Worm (Caenorhabditis elegans) whole organism, L3 larva: ENCODE measurements around the gene ifa-3.

Source experiments
- ceh-16 ChIP-seq: sonication (generic microtip); optimal IDR thresholded peaks from 2 replicates; lab custom pipeline; 2017; ENCODE audit warnings: missing biosample characterization, missing genetic modification characterization
- nhr-76 ChIP-seq: fragments of 150-350 bp; sonication (generic microtip); optimal IDR thresholded peaks from 5 replicates; lab custom pipeline; 2014; ENCODE audit warnings: missing biosample characterization, missing genetic modification characterization
- pha-4 ChIP-seq: fragments of 150-350 bp; optimal IDR thresholded peaks from 2 replicates; lab custom pipeline; 2014; ENCODE audit warnings: missing biosample characterization, missing genetic modification reagents, missing genetic modification characterization

- no peak for TF ChIP-seq pha-4 (tag; lab: Kevin White, UChicago)
- TF ChIP-seq ceh-16 (tag; lab: Kevin White, UChicago): no peak
- no peak for TF ChIP-seq nhr-76 (tag; lab: Kevin White, UChicago)
Measured at ce11 chrX:16263287-16263686, 6.6 kb downstream of the ifa-3 start.
